Fruit fly (Drosophila melanogaster): ENCODE measurements around the gene CG43447.

Gene CG43447

dm6 chr3R:27440012-27440411, at the start of gene CG43447:
Gene CG43447 (plus strand): TSS chr3R:27440312.
- no peak for TF ChIP-seq ttk (optimal IDR thresholded peaks at IDR 0.05)
- TF ChIP-seq Myc (optimal IDR thresholded peaks at IDR 0.05): no peak
- no peak for TF ChIP-seq psq (optimal IDR thresholded peaks at IDR 0.05)
- no peak for TF ChIP-seq Sin3A (optimal IDR thresholded peaks at IDR 0.05)
- TF ChIP-seq h (optimal IDR thresholded peaks at IDR 0.05): no peak
- no peak for TF ChIP-seq insv (optimal IDR thresholded peaks at IDR 0.05)

- TF ChIP-seq h (optimal IDR thresholded peaks at IDR 0.05) (no peak), insv (optimal IDR thresholded peaks at IDR 0.05) (no peak), Myc (optimal IDR thresholded peaks at IDR 0.05) (no peak), psq (optimal IDR thresholded peaks at IDR 0.05) (no peak), ttk (optimal IDR thresholded peaks at IDR 0.05) (no peak), Sin3A (optimal IDR thresholded peaks at IDR 0.05) (no peak)
Measured at dm6 chr3R:27407049-27407448, 33.1 kb upstream of the CG43447 start.

dm6 chr3R:27408683-27409082, 31.4 kb upstream of the CG43447 start:
- TF ChIP-seq insv (optimal IDR thresholded peaks at IDR 0.05) (no peak), Myc (optimal IDR thresholded peaks at IDR 0.05) (no peak), psq (optimal IDR thresholded peaks at IDR 0.05) (no peak), ttk (optimal IDR thresholded peaks at IDR 0.05) (no peak), Sin3A (optimal IDR thresholded peaks at IDR 0.05) (no peak)

- TF ChIP-seq psq (optimal IDR thresholded peaks at IDR 0.05) (no peak), Myc (optimal IDR thresholded peaks at IDR 0.05) (no peak), insv (optimal IDR thresholded peaks at IDR 0.05) (no peak), h (optimal IDR thresholded peaks at IDR 0.05) (no peak), ttk (optimal IDR thresholded peaks at IDR 0.05) (no peak), Sin3A (optimal IDR thresholded peaks at IDR 0.05) (no peak)
Measured at dm6 chr3R:27413214-27413613, 26.9 kb upstream of the CG43447 start.

- TF ChIP-seq h (optimal IDR thresholded peaks at IDR 0.05) (no peak), ttk (optimal IDR thresholded peaks at IDR 0.05) (no peak), Sin3A (optimal IDR thresholded peaks at IDR 0.05) (no peak), Myc (optimal IDR thresholded peaks at IDR 0.05) (no peak), insv (optimal IDR thresholded peaks at IDR 0.05) (no peak), psq (optimal IDR thresholded peaks at IDR 0.05) (no peak)
Measured at dm6 chr3R:27415303-27415702, 24.8 kb upstream of the CG43447 start.

dm6 chr3R:27421810-27422209, 18.3 kb upstream of the CG43447 start:
- TF ChIP-seq ttk (optimal IDR thresholded peaks at IDR 0.05): no peak
- no peak for TF ChIP-seq Myc (optimal IDR thresholded peaks at IDR 0.05)
- no peak for TF ChIP-seq insv (optimal IDR thresholded peaks at IDR 0.05)
- no peak for TF ChIP-seq h (optimal IDR thresholded peaks at IDR 0.05)
- no peak for TF ChIP-seq Sin3A (optimal IDR thresholded peaks at IDR 0.05)
- no peak for TF ChIP-seq psq (optimal IDR thresholded peaks at IDR 0.05)

dm6 chr3R:27426702-27427101, 13.4 kb upstream of the CG43447 start:
- TF ChIP-seq insv (optimal IDR thresholded peaks at IDR 0.05) (no peak), h (optimal IDR thresholded peaks at IDR 0.05) (no peak), Myc (optimal IDR thresholded peaks at IDR 0.05) (no peak), Sin3A (optimal IDR thresholded peaks at IDR 0.05) (no peak), ttk (optimal IDR thresholded peaks at IDR 0.05) (no peak)

dm6 chr3R:27437308-27437707, 2.8 kb upstream of the CG43447 start, which contains the start of gene side:
Gene side (minus strand): TSS chr3R:27437482.
- TF ChIP-seq psq (optimal IDR thresholded peaks at IDR 0.05) (no peak), ttk (optimal IDR thresholded peaks at IDR 0.05) (no peak), Myc (optimal IDR thresholded peaks at IDR 0.05) (no peak), Sin3A (optimal IDR thresholded peaks at IDR 0.05) (no peak), h (optimal IDR thresholded peaks at IDR 0.05) (no peak), insv (optimal IDR thresholded peaks at IDR 0.05) (no peak)

- TF ChIP-seq ttk (optimal IDR thresholded peaks at IDR 0.05) (no peak), insv (optimal IDR thresholded peaks at IDR 0.05) (no peak), Myc (optimal IDR thresholded peaks at IDR 0.05) (no peak), Sin3A (optimal IDR thresholded peaks at IDR 0.05) (no peak)
Measured at dm6 chr3R:27438370-27438769, 1.7 kb upstream of the CG43447 start.

dm6 chr3R:27440628-27441027, 516 bp downstream of the CG43447 start, which contains the start of gene CG44290:
Gene CG44290 (minus strand): TSS chr3R:27440944.
- TF ChIP-seq insv (optimal IDR thresholded peaks at IDR 0.05): no peak
- no peak for TF ChIP-seq psq (optimal IDR thresholded peaks at IDR 0.05)
- no peak for TF ChIP-seq ttk (optimal IDR thresholded peaks at IDR 0.05)
- no peak for TF ChIP-seq h (optimal IDR thresholded peaks at IDR 0.05)
- no peak for TF ChIP-seq Myc (optimal IDR thresholded peaks at IDR 0.05)
- no peak for TF ChIP-seq Sin3A (optimal IDR thresholded peaks at IDR 0.05)

dm6 chr3R:27441219-27441808, 1.2 kb downstream of the CG43447 start:
- no peak for TF ChIP-seq insv (optimal IDR thresholded peaks at IDR 0.05)
- TF ChIP-seq h (optimal IDR thresholded peaks at IDR 0.05): no peak
- TF ChIP-seq psq (optimal IDR thresholded peaks at IDR 0.05): no peak
- TF ChIP-seq Myc (optimal IDR thresholded peaks at IDR 0.05): no peak
- no peak for TF ChIP-seq ttk (optimal IDR thresholded peaks at IDR 0.05)
- TF ChIP-seq Sin3A (optimal IDR thresholded peaks at IDR 0.05): no peak

dm6 chr3R:27442483-27442979, 2.4 kb downstream of the CG43447 start:
- TF ChIP-seq h (optimal IDR thresholded peaks at IDR 0.05) (no peak), ttk (optimal IDR thresholded peaks at IDR 0.05) (no peak), psq (optimal IDR thresholded peaks at IDR 0.05) (no peak), Sin3A (optimal IDR thresholded peaks at IDR 0.05) (no peak), Myc (optimal IDR thresholded peaks at IDR 0.05) (no peak), insv (optimal IDR thresholded peaks at IDR 0.05) (no peak)

- TF ChIP-seq insv (optimal IDR thresholded peaks at IDR 0.05): no peak
- TF ChIP-seq Myc (optimal IDR thresholded peaks at IDR 0.05): no peak
- TF ChIP-seq h (optimal IDR thresholded peaks at IDR 0.05): no peak
- no peak for TF ChIP-seq psq (optimal IDR thresholded peaks at IDR 0.05)
- no peak for TF ChIP-seq ttk (optimal IDR thresholded peaks at IDR 0.05)
- TF ChIP-seq Sin3A (optimal IDR thresholded peaks at IDR 0.05): no peak
Measured at dm6 chr3R:27445311-27445710, 5.2 kb downstream of the CG43447 start.

Measured in Kc167 (cell line).